Worm (Caenorhabditis elegans) whole organism, L1 larva: ENCODE results near the gene dyf-18.

Experiments
- C16A3.4 ChIP-seq: fragments of 150-350 bp; optimal IDR thresholded peaks from 2 replicates; lab custom pipeline; 2014; ENCODE audit warnings: missing biosample characterization, missing genetic modification characterization
- Y116A8C.19 ChIP-seq: sonication (generic microtip); optimal IDR thresholded peaks from 2 replicates; lab custom pipeline; 2016; ENCODE audit warnings: missing compliant biosample characterization, missing genetic modification characterization, borderline replicate concordance
- ceh-8 ChIP-seq: fragments of 200-800 bp; sonication (Bioruptor generic); optimal IDR thresholded peaks from 2 replicates; lab custom pipeline; 2018; ENCODE audit warnings: mild to moderate bottlenecking, missing genetic modification characterization, moderate library complexity, missing compliant biosample characterization
- ceh-82 ChIP-seq, 3 experiments: fragments of 150-350 bp in 1 of 3; sonication (generic microtip) in 2 of 3; optimal IDR thresholded peaks; 2 replicates each; lab custom pipeline; 2014 to 2017; ENCODE audit warnings: missing biosample characterization in 3 of 3, missing genetic modification characterization in 3 of 3
- ces-1 ChIP-seq: fragments of 150-350 bp; optimal IDR thresholded peaks from 2 replicates; lab custom pipeline; 2014; ENCODE audit warnings: missing biosample characterization, missing genetic modification reagents, missing genetic modification characterization
- dpl-1 ChIP-seq, 3 experiments: fragments of 150-350 bp in 2 of 3; sonication (generic microtip) in 1 of 3; optimal IDR thresholded peaks; 2 replicates each; lab custom pipeline; 2014 to 2017; ENCODE audit warnings: missing biosample characterization in 3 of 3, missing genetic modification characterization in 3 of 3, missing genetic modification reagents in 3 of 3
- dsc-1 ChIP-seq: sonication (generic microtip); optimal IDR thresholded peaks from 2 replicates; lab custom pipeline; 2016; ENCODE audit warnings: mild to moderate bottlenecking, missing genetic modification characterization, missing compliant biosample characterization
- efl-3 ChIP-seq: fragments of 200-800 bp; sonication (Bioruptor generic); optimal IDR thresholded peaks from 2 replicates; lab custom pipeline; 2018; ENCODE audit warnings: mild to moderate bottlenecking, missing genetic modification characterization, missing compliant biosample characterization
- egl-13 ChIP-seq: sonication (generic microtip); optimal IDR thresholded peaks from 2 replicates; lab custom pipeline; 2016; ENCODE audit warnings: missing genotype, missing genetic modification reagents, missing genetic modification characterization, missing compliant biosample characterization
- elt-2 ChIP-seq: sonication (generic microtip); optimal IDR thresholded peaks from 2 replicates; lab custom pipeline; 2016; ENCODE audit warnings: missing genetic modification characterization, mild to moderate bottlenecking, inconsistent platforms, missing compliant biosample characterization, missing genetic modification reagents
- fkh-10 ChIP-seq: sonication (generic microtip); optimal IDR thresholded peaks from 2 replicates; lab custom pipeline; 2017; ENCODE audit warnings: missing biosample characterization, missing genetic modification reagents, missing genetic modification characterization
- fkh-4 ChIP-seq: sonication (generic microtip); optimal IDR thresholded peaks from 2 replicates; lab custom pipeline; 2016; ENCODE audit warnings: missing compliant biosample characterization, missing genetic modification characterization, borderline replicate concordance
- fkh-8 ChIP-seq: sonication (generic microtip); optimal IDR thresholded peaks from 2 replicates; lab custom pipeline; 2016; ENCODE audit warnings: mild to moderate bottlenecking, missing genetic modification characterization, missing compliant biosample characterization
- lin-14 ChIP-seq: fragments of 200-800 bp; sonication (Bioruptor generic); optimal IDR thresholded peaks from 2 replicates; lab custom pipeline; 2018; ENCODE audit warnings: mild to moderate bottlenecking, missing genetic modification characterization, moderate library complexity, missing compliant biosample characterization
- lin-39 ChIP-seq: fragments of 150-350 bp; optimal IDR thresholded peaks from 2 replicates; lab custom pipeline; 2014; ENCODE audit warnings: missing biosample characterization, missing genetic modification reagents, missing genetic modification characterization
- lsy-2 ChIP-seq, 2 experiments: fragments of 150-350 bp; optimal IDR thresholded peaks; 2 replicates each; lab custom pipeline; 2014; ENCODE audit warnings: missing biosample characterization in 2 of 2, missing genetic modification characterization in 2 of 2
- mep-1 ChIP-seq: fragments of 150-350 bp; optimal IDR thresholded peaks from 2 replicates; lab custom pipeline; 2014; ENCODE audit warnings: missing biosample characterization, missing genetic modification characterization
- nhr-19 ChIP-seq: fragments of 200-800 bp; sonication (Bioruptor generic); conservative IDR thresholded peaks from 2 replicates; pipeline ENCODE4 v1.3.6; 2022; ENCODE audit warnings: missing genetic modification characterization, missing compliant biosample characterization
- nhr-20 ChIP-seq: sonication (generic microtip); optimal IDR thresholded peaks from 2 replicates; lab custom pipeline; 2016; ENCODE audit warnings: mild to moderate bottlenecking, missing genetic modification characterization, missing compliant biosample characterization
- nhr-47 ChIP-seq: sonication (generic microtip); optimal IDR thresholded peaks from 2 replicates; lab custom pipeline; 2016; ENCODE audit warnings: mild to moderate bottlenecking, missing genetic modification characterization, moderate library complexity, missing compliant biosample characterization
- nhr-71 ChIP-seq: sonication (generic microtip); optimal IDR thresholded peaks from 2 replicates; lab custom pipeline; 2016; ENCODE audit warnings: mild to moderate bottlenecking, missing genetic modification characterization, moderate library complexity, missing compliant biosample characterization
- nhr-84 ChIP-seq: sonication (generic microtip); optimal IDR thresholded peaks from 2 replicates; lab custom pipeline; 2017; ENCODE audit warnings: missing biosample characterization, missing genetic modification characterization
- nhr-85 ChIP-seq: sonication (generic microtip); peaks from one replicate; lab custom pipeline; 2016; ENCODE audit warnings: missing genetic modification characterization, inconsistent platforms, missing compliant biosample characterization
- nhr-90 ChIP-seq: sonication (generic microtip); optimal IDR thresholded peaks from 2 replicates; lab custom pipeline; 2016; ENCODE audit warnings: mild to moderate bottlenecking, missing genetic modification characterization, missing compliant biosample characterization; ENCODE audit not compliant: poor library complexity
- pax-3 ChIP-seq: fragments of 200-800 bp; sonication (Bioruptor generic); optimal IDR thresholded peaks from 2 replicates; lab custom pipeline; 2018; ENCODE audit warnings: mild to moderate bottlenecking, missing genetic modification characterization, moderate library complexity, missing compliant biosample characterization
- rnt-1 ChIP-seq: sonication (generic microtip); optimal IDR thresholded peaks from 2 replicates; lab custom pipeline; 2016; ENCODE audit warnings: mild to moderate bottlenecking, missing genetic modification characterization, moderate library complexity, missing compliant biosample characterization
- tbx-2 ChIP-seq: sonication (generic microtip); optimal IDR thresholded peaks from 2 replicates; lab custom pipeline; 2016; ENCODE audit warnings: missing genetic modification characterization, missing compliant biosample characterization
- unc-130 ChIP-seq: fragments of 150-350 bp; optimal IDR thresholded peaks from 2 replicates; lab custom pipeline; 2017; ENCODE audit warnings: missing biosample characterization, missing genetic modification characterization, inconsistent platforms
- unc-30 ChIP-seq: sonication (generic microtip); optimal IDR thresholded peaks from 2 replicates; lab custom pipeline; 2017; ENCODE audit warnings: missing biosample characterization, missing genetic modification characterization
- unc-62 ChIP-seq: fragments of 150-350 bp; optimal IDR thresholded peaks from 2 replicates; lab custom pipeline; 2014; ENCODE audit warnings: missing biosample characterization, missing genetic modification reagents, missing genetic modification characterization
- unc-86 ChIP-seq: sonication (generic microtip); optimal IDR thresholded peaks from 2 replicates; lab custom pipeline; 2016; ENCODE audit warnings: missing genetic modification characterization, missing compliant biosample characterization
- vab-15 ChIP-seq: sonication (generic microtip); optimal IDR thresholded peaks from 2 replicates; lab custom pipeline; 2017; ENCODE audit warnings: missing genotype, mild to moderate bottlenecking, missing genetic modification characterization, missing compliant biosample characterization
- zip-4 ChIP-seq: fragments of 200-800 bp; sonication (Bioruptor generic); optimal IDR thresholded peaks from 2 replicates; lab custom pipeline; 2018; ENCODE audit warnings: mild to moderate bottlenecking, missing genetic modification characterization, moderate library complexity, missing compliant biosample characterization
- ztf-11 ChIP-seq, 2 experiments: sonication (generic microtip); optimal IDR thresholded peaks; 2 replicates each; lab custom pipeline; 2016 to 2017; ENCODE audit warnings: missing genetic modification characterization in 2 of 2, missing biosample characterization in 1 of 2, missing compliant biosample characterization in 1 of 2

The dyf-18 gene

ce11 chrIV:11787793-11788192 lies 13.2 kb downstream of the dyf-18 start:
- no peak for TF ChIP-seq C16A3.4 (tag; lab: Kevin White, UChicago)
- peak; percentile 66 for TF ChIP-seq dsc-1 (tag; lab: Kevin White, UChicago)

- TF ChIP-seq lin-39 (tag; lab: Kevin White, UChicago) (no peak), unc-62 (GFP tag; lab: Kevin White, UChicago) (no peak), lin-14 (GFP tag; lab: Kevin White, UChicago) (peak; percentile 58), egl-13 (peak; percentile 16), ces-1 (peak; percentile 11), efl-3 (no peak), unc-86 (peak; percentile 46), dsc-1 (tag; lab: Kevin White, UChicago) (peak; percentile 98), fkh-10 (peak; percentile 76), fkh-4 (peak; percentile 90)
Measured at ce11 chrIV:11785064-11785840, 15.7 kb downstream of the dyf-18 start.

DNA sequence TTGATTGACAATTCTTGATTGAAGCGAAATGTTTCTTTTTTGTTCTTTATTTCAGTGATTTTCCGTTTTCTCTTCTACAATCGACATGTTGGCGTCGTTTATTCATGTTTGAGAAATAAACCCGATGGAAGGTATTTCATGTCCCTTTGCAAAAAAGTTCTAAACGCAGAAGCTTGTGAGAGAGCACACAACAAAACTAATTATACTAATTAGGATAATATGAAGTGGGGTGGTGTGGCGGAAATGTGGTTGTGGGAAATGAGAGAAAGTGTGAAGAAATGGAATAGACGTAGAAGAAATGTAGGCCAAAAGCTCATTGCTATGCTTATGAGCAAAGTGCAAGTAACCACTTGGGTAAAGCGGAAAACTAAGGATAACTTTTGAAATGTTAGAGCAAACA lies 18.1 kb downstream of the dyf-18 start:
- TF ChIP-seq pax-3 (tag; lab: Kevin White, UChicago) (no peak), nhr-20 (tag; lab: Kevin White, UChicago) (no peak), ceh-8 (GFP tag; lab: Kevin White, UChicago) (peak; percentile 26), dsc-1 (tag; lab: Kevin White, UChicago) (peak; percentile 82), lin-14 (GFP tag; lab: Kevin White, UChicago) (peak; percentile 31)

DNA sequence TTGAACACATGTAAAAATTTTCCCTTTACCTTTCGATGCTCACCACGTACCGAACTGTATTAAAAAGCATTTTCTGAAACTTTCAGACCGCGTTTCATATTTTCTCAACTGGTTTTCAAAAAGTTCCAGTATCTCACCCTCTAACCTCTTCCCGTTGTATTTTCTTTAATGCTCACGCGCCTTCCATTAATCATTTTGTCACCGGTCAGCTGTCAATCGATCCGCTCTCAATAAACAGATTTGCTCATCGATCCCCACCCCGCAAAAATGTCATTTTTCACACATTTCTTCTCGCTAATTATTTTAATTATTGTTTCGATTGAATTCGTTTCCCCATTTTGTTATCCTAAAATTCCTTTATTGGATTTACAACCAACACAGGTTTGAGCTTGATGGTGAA lies 21.9 kb downstream of the dyf-18 start, which contains the start of gene lpr-2:
Gene lpr-2, plus strand, starts transcription at position 189 of the 400 bp plus-strand sequence.
- TF ChIP-seq lin-39 (tag; lab: Kevin White, UChicago): peak; percentile 45
- peak in 1 of 2 experiments; percentile 3 for TF ChIP-seq lsy-2 (tag; optimal IDR thresholded peaks at IDR 0.05; lab: Kevin White, UChicago)
- TF ChIP-seq ceh-8 (GFP tag; lab: Kevin White, UChicago): no peak
- TF ChIP-seq rnt-1: peak; percentile 47
- TF ChIP-seq tbx-2 (tag; lab: Kevin White, UChicago): no peak
- no peak for TF ChIP-seq fkh-8 (tag; lab: Kevin White, UChicago)
- TF ChIP-seq nhr-71: peak; percentile 26
- 0 out of 2 replicates have a peak, but pooled peaks have one; percentile 3 for TF ChIP-seq nhr-19 (GFP tag; lab: Robert Waterston, UW)
- TF ChIP-seq nhr-84 (tag; lab: Kevin White, UChicago): no peak
- TF ChIP-seq, all 84 proteins: peak for 5

DNA sequence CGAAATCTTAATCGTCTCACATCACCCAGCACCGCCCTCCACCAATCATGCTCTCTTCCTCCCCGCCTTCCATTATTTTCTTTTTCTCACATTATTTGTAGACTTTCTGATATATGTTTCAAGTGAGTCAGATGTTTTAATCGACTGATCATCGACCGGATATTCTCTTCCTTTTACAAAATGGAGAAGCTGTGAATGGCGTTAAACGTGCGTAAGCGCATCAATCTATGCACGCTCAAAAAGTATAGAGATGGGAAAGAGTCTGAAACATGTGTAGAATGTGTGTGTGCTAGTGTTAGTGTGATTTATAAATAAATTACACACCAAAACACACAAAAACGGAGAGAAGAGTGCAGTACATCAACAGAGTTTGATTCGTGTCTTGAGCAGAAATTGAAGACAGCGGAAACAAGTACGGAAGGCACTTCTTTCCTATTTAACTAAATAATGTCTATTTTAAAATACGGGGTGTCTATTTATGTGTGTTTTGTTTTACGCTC lies 24.0 kb downstream of the dyf-18 start:
- TF ChIP-seq nhr-71: peak; percentile 75
- TF ChIP-seq mep-1 (tag; lab: Kevin White, UChicago): no peak
- TF ChIP-seq ztf-11 (tag; optimal IDR thresholded peaks at IDR 0.05; lab: Kevin White, UChicago): no peak
- TF ChIP-seq unc-130 (tag; lab: Kevin White, UChicago): no peak
- TF ChIP-seq unc-86: peak; percentile 21
- no peak for TF ChIP-seq zip-4 (GFP tag; lab: Kevin White, UChicago)
- TF ChIP-seq nhr-47: peak; percentile 16
- peak; percentile 13 for TF ChIP-seq lin-14 (GFP tag; lab: Kevin White, UChicago)
- TF ChIP-seq egl-13: peak; percentile 62
- TF ChIP-seq unc-62 (GFP tag; lab: Kevin White, UChicago): no peak
- no peak for TF ChIP-seq dpl-1 (GFP tag; optimal IDR thresholded peaks at IDR 0.05; lab: Kevin White, UChicago)
- no peak for TF ChIP-seq nhr-90 (tag; lab: Kevin White, UChicago)

- no peak for TF ChIP-seq unc-30
- no peak for TF ChIP-seq fkh-8 (tag; lab: Kevin White, UChicago)
- TF ChIP-seq vab-15 (tag; lab: Kevin White, UChicago): no peak
- no peak for TF ChIP-seq nhr-85 (tag; lab: Kevin White, UChicago)
- TF ChIP-seq ceh-82 (tag; optimal IDR thresholded peaks at IDR 0.05; lab: Kevin White, UChicago): no peak
- no peak for TF ChIP-seq Y116A8C.19 (tag; lab: Kevin White, UChicago)
- peak; percentile 30 for TF ChIP-seq elt-2 (tag; lab: Kevin White, UChicago)
Measured at ce11 chrIV:11773692-11774225, 27.2 kb downstream of the dyf-18 start, which contains the start of gene lips-5. Gene lips-5, minus strand, starts transcription at chrIV:11773742.
